Fruit fly (Drosophila melanogaster) whole organism, embryonic: ENCODE measurements around the gene GatB.

Source experiments
- B-H1 ChIP-seq: fragments of 200-800 bp; sonication (Bioruptor generic); IDR thresholded peaks from 3 replicates; pipeline ENCODE4 v1.3.6; 2022; ENCODE audit warnings: missing biosample characterization, missing genetic modification characterization
- Bteb2 ChIP-seq: fragments of 200-800 bp; sonication (Bioruptor generic); optimal IDR thresholded peaks from 2 replicates; lab custom pipeline; 2016; ENCODE audit warnings: missing biosample characterization, missing genetic modification characterization
- CG11093 ChIP-seq: fragments of 200-800 bp; sonication (Bioruptor generic); IDR thresholded peaks from 3 replicates; pipeline ENCODE4 v1.3.6; 2022; ENCODE audit warnings: missing biosample characterization, missing genetic modification characterization
- CG11247 ChIP-seq: fragments of 200-800 bp; sonication (Bioruptor generic); IDR thresholded peaks from 2 replicates; pipeline ENCODE4 v1.3.6; 2022; ENCODE audit warnings: missing biosample characterization, missing genetic modification characterization
- CG11504 ChIP-seq: fragments of 200-800 bp; sonication (Bioruptor generic); optimal IDR thresholded peaks from 3 replicates; lab custom pipeline; 2019; ENCODE audit warnings: missing biosample characterization, mild to moderate bottlenecking, missing genetic modification characterization, moderate library complexity
- CG11696 ChIP-seq: fragments of 200-800 bp; sonication (Bioruptor generic); IDR thresholded peaks from 2 replicates; pipeline ENCODE4 v1.3.6; 2022; ENCODE audit warnings: missing biosample characterization, missing genetic modification characterization
- CG1233 ChIP-seq: fragments of 200-800 bp; sonication (Bioruptor generic); optimal IDR thresholded peaks from 4 replicates; lab custom pipeline; 2018; ENCODE audit warnings: missing biosample characterization, mild to moderate bottlenecking, missing genetic modification characterization
- CG13296 ChIP-seq: fragments of 200-800 bp; sonication (Bioruptor generic); optimal IDR thresholded peaks from 3 replicates; lab custom pipeline; 2018; ENCODE audit warnings: missing biosample characterization, mild to moderate bottlenecking, missing genetic modification characterization
- CG15601 ChIP-seq: fragments of 200-800 bp; sonication (Bioruptor generic); optimal IDR thresholded peaks from 3 replicates; lab custom pipeline; 2019; ENCODE audit warnings: missing biosample characterization, mild to moderate bottlenecking, missing genetic modification characterization, moderate library complexity
- CG16779 ChIP-seq: fragments of 200-800 bp; sonication (Bioruptor generic); IDR thresholded peaks from 2 replicates; pipeline ENCODE4 v1.3.6; 2022; ENCODE audit warnings: missing biosample characterization, missing genetic modification characterization
- CG31365 ChIP-seq: fragments of 200-800 bp; sonication (Bioruptor generic); optimal IDR thresholded peaks from 2 replicates; lab custom pipeline; 2018; ENCODE audit warnings: missing biosample characterization, mild to moderate bottlenecking, missing genetic modification characterization
- CG4328 ChIP-seq: fragments of 200-800 bp; sonication (Bioruptor generic); optimal IDR thresholded peaks from 3 replicates; lab custom pipeline; 2017; ENCODE audit warnings: missing biosample characterization, missing genetic modification reagents, missing genetic modification characterization
- CG4854 ChIP-seq: fragments of 200-800 bp; sonication (Bioruptor generic); optimal IDR thresholded peaks from 2 replicates; lab custom pipeline; 2016; ENCODE audit warnings: missing biosample characterization, missing genetic modification characterization, inconsistent platforms
- CG6272 ChIP-seq: fragments of 200-800 bp; sonication (Bioruptor generic); IDR thresholded peaks from 2 replicates; pipeline ENCODE4 v1.3.6; 2022; ENCODE audit warnings: missing biosample characterization, missing genetic modification characterization
- CG8944 ChIP-seq: fragments of 200-800 bp; sonication (Bioruptor generic); optimal IDR thresholded peaks from 3 replicates; lab custom pipeline; 2016; ENCODE audit warnings: missing biosample characterization, missing genetic modification characterization
- CG9437 ChIP-seq: fragments of 200-800 bp; sonication (Bioruptor generic); optimal IDR thresholded peaks from 2 replicates; lab custom pipeline; 2018; ENCODE audit warnings: missing biosample characterization, mild to moderate bottlenecking, missing genetic modification characterization
- CG9609 ChIP-seq: fragments of 200-800 bp; sonication (Bioruptor generic); optimal IDR thresholded peaks from 3 replicates; lab custom pipeline; 2016; ENCODE audit warnings: missing biosample characterization, missing genetic modification characterization
- D ChIP-seq, 2 experiments: fragments of 200-800 bp in 1 of 2; fragments of >200 bp in 1 of 2; sonication (Bioruptor generic) in 1 of 2; optimal IDR thresholded peaks; 2 replicates in 1 of 2; 3 replicates in 1 of 2; lab custom pipeline; 2017; ENCODE audit warnings: mild to moderate bottlenecking in 1 of 2, missing biosample characterization in 1 of 2, missing genetic modification characterization in 1 of 2, missing genetic modification reagents in 1 of 2
- Elba2 ChIP-seq: fragments of 200-800 bp; sonication (Bioruptor generic); optimal IDR thresholded peaks from 3 replicates; lab custom pipeline; 2016; ENCODE audit warnings: missing biosample characterization, missing genetic modification characterization
- Hey ChIP-seq: fragments of 200-800 bp; sonication (Bioruptor generic); optimal IDR thresholded peaks from 3 replicates; lab custom pipeline; 2018; ENCODE audit warnings: missing biosample characterization, mild to moderate bottlenecking, missing genetic modification characterization
- Jarid2 ChIP-seq: fragments of 200-800 bp; sonication (Bioruptor generic); optimal IDR thresholded peaks from 3 replicates; lab custom pipeline; 2017; ENCODE audit warnings: mild to moderate bottlenecking, missing biosample characterization, missing genetic modification reagents, missing genetic modification characterization
- NC2α ChIP-seq: fragments of 200-800 bp; sonication (Bioruptor generic); optimal IDR thresholded peaks from 2 replicates; lab custom pipeline; 2016; ENCODE audit warnings: missing biosample characterization, missing genetic modification characterization
- Neu2 ChIP-seq: fragments of 200-800 bp; sonication (Bioruptor generic); optimal IDR thresholded peaks from 3 replicates; lab custom pipeline; 2016; ENCODE audit warnings: missing biosample characterization, missing genetic modification characterization, borderline replicate concordance
- NfI ChIP-seq: fragments of 200-800 bp; sonication (Bioruptor generic); optimal IDR thresholded peaks from 3 replicates; lab custom pipeline; 2018; ENCODE audit warnings: missing biosample characterization, mild to moderate bottlenecking, missing genetic modification characterization, moderate library complexity
- Pdp1 ChIP-seq, 2 experiments: fragments of 200-800 bp; sonication (Bioruptor generic); optimal IDR thresholded peaks; 3 replicates each; lab custom pipeline; 2016; ENCODE audit warnings: missing biosample characterization in 2 of 2, missing genetic modification characterization in 2 of 2, mild to moderate bottlenecking in 1 of 2, moderate library complexity in 1 of 2
- Rfx ChIP-seq: fragments of 200-800 bp; sonication (Bioruptor generic); IDR thresholded peaks from 2 replicates; pipeline ENCODE4 v1.3.6; 2022; ENCODE audit warnings: missing biosample characterization, missing genetic modification characterization
- Side ChIP-seq: fragments of 200-800 bp; sonication (Bioruptor generic); optimal IDR thresholded peaks from 2 replicates; lab custom pipeline; 2016; ENCODE audit warnings: missing biosample characterization, missing genetic modification characterization
- TFAM ChIP-seq: fragments of 200-800 bp; sonication (Bioruptor generic); optimal IDR thresholded peaks from 2 replicates; lab custom pipeline; 2017; ENCODE audit warnings: missing biosample characterization, missing genetic modification characterization, inconsistent platforms
- bowl ChIP-seq: fragments of 200-800 bp; sonication (Bioruptor generic); IDR thresholded peaks from 2 replicates; pipeline ENCODE4 v1.3.6; 2022; ENCODE audit warnings: missing biosample characterization, missing genetic modification characterization
- bsh ChIP-seq, 2 experiments: fragments of 200-800 bp; sonication (Bioruptor generic); optimal IDR thresholded peaks; 2 replicates each; lab custom pipeline; 2017 to 2018; ENCODE audit warnings: mild to moderate bottlenecking in 2 of 2, missing biosample characterization in 2 of 2, missing genetic modification characterization in 2 of 2, moderate library complexity in 1 of 2
- cas ChIP-seq: fragments of 200-800 bp; sonication (Bioruptor generic); IDR thresholded peaks from 2 replicates; pipeline ENCODE4 v1.3.6; 2022; ENCODE audit warnings: missing biosample characterization, missing genetic modification characterization
- cwo ChIP-seq: fragments of 200-800 bp; sonication (Bioruptor generic); optimal IDR thresholded peaks from 3 replicates; lab custom pipeline; 2017; ENCODE audit warnings: missing biosample characterization, missing genetic modification characterization, mild to moderate bottlenecking, moderate library complexity, missing genetic modification reagents
- dpn ChIP-seq, 2 experiments: fragments of 200-800 bp; sonication (Bioruptor generic); optimal IDR thresholded peaks; 3 replicates each; lab custom pipeline; 2016; ENCODE audit warnings: missing biosample characterization in 2 of 2, missing genetic modification characterization in 2 of 2
- eve ChIP-seq, 2 experiments: fragments of >200 bp; optimal IDR thresholded peaks; 2 replicates each; lab custom pipeline; 2017; ENCODE audit warnings: missing biosample characterization in 2 of 2, missing genetic modification characterization in 2 of 2
- fd96Cb ChIP-seq: fragments of 200-800 bp; sonication (Bioruptor generic); optimal IDR thresholded peaks from 2 replicates; lab custom pipeline; 2018; ENCODE audit warnings: missing biosample characterization, mild to moderate bottlenecking, missing genetic modification characterization, moderate library complexity
- gro ChIP-seq: fragments of 200-800 bp; sonication (Bioruptor generic); optimal IDR thresholded peaks from 2 replicates; lab custom pipeline; 2016; ENCODE audit warnings: missing biosample characterization, missing genetic modification characterization
- gsb ChIP-seq: fragments of 200-800 bp; sonication (Bioruptor generic); IDR thresholded peaks from 2 replicates; pipeline ENCODE4 v1.3.6; 2022; ENCODE audit warnings: missing biosample characterization, missing genetic modification characterization
- kay ChIP-seq: fragments of 200-800 bp; sonication (Bioruptor generic); optimal IDR thresholded peaks from 2 replicates; lab custom pipeline; 2016; ENCODE audit warnings: missing biosample characterization, missing genetic modification characterization
- phol ChIP-seq: fragments of 200-800 bp; sonication (Bioruptor generic); optimal IDR thresholded peaks from 3 replicates; lab custom pipeline; 2018; ENCODE audit warnings: missing biosample characterization, mild to moderate bottlenecking, missing genetic modification characterization, moderate library complexity
- prd ChIP-seq, 3 experiments: fragments of >200 bp in 2 of 3; fragments of 200-800 bp in 1 of 3; sonication (Bioruptor generic) in 1 of 3; optimal IDR thresholded peaks in 2 of 3; IDR thresholded peaks in 1 of 3; 2 replicates in 2 of 3; 3 replicates in 1 of 3; pipeline versions ENCODE4 v1.3.6 to Lab custom; 2017 to 2022; ENCODE audit warnings: missing biosample characterization in 1 of 3, missing genetic modification characterization in 1 of 3
- sens ChIP-seq: fragments of 200-800 bp; sonication (Bioruptor generic); peaks from one replicate; lab custom pipeline; 2016; ENCODE audit warnings: missing biosample characterization, missing genetic modification characterization
- sob ChIP-seq: fragments of 200-800 bp; sonication (Bioruptor generic); IDR thresholded peaks from 2 replicates; pipeline ENCODE4 v1.3.6; 2022; ENCODE audit warnings: missing biosample characterization, missing genetic modification characterization
- sug ChIP-seq: fragments of 200-800 bp; optimal IDR thresholded peaks from 2 replicates; lab custom pipeline; 2019; ENCODE audit warnings: missing biosample characterization, mild to moderate bottlenecking, missing genetic modification characterization, moderate library complexity
- vvl ChIP-seq: fragments of 200-800 bp; sonication (Bioruptor generic); IDR thresholded peaks from 2 replicates; pipeline ENCODE4 v1.3.6; 2022; ENCODE audit warnings: missing biosample characterization, missing genetic modification characterization

GatB gene

dm6 chr3R:24141013-24141592 is 11.0 kb upstream of the GatB start, which contains the start of gene Kal1 (continued):
- peak; percentile 80 for TF ChIP-seq CG4328 (GFP tag; lab: Kevin White, UChicago)
- no peak for TF ChIP-seq CG9609 (GFP tag; lab: Kevin White, UChicago)
- no peak for TF ChIP-seq CG16779 (GFP tag; lab: Robert Waterston, UW)
- TF ChIP-seq sens, result peak; percentile 96
- peak; percentile 95 for TF ChIP-seq CG11504 (tag; lab: Kevin White, UChicago)
- peak; percentile 69 for TF ChIP-seq gsb (GFP tag; lab: Robert Waterston, UW)
- no peak for TF ChIP-seq eve (GFP tag; optimal IDR thresholded peaks at IDR 0.05; lab: Kevin White, UChicago)
- TF ChIP-seq NC2α, result no peak
- peak; percentile 69 for TF ChIP-seq Jarid2
- peak; percentile 80 for TF ChIP-seq B-H1 (GFP tag; lab: Robert Waterston, UW)
- TF ChIP-seq, all 482 proteins: peak for 359

dm6 chr3R:24139646-24140130 is 9.6 kb upstream of the GatB start:
- TF ChIP-seq Side (GFP tag; lab: Kevin White, UChicago) (no peak), CG31365 (tag; lab: Kevin White, UChicago) (no peak), CG6272 (GFP tag; lab: Robert Waterston, UW) (no peak), NfI (GFP tag; lab: Kevin White, UChicago) (no peak), phol (tag; lab: Kevin White, UChicago) (no peak), CG9437 (GFP tag; lab: Kevin White, UChicago) (no peak), CG8944 (GFP tag; lab: Kevin White, UChicago) (no peak), D (optimal IDR thresholded peaks at IDR 0.05; lab: Kevin White, UChicago) (no peak), D (GFP tag; optimal IDR thresholded peaks at IDR 0.05; lab: Kevin White, UChicago) (no peak), TFAM (GFP tag; lab: Kevin White, UChicago) (no peak), bsh (GFP tag; optimal IDR thresholded peaks at IDR 0.05; lab: Kevin White, UChicago) (no peak), CG11093 (GFP tag; lab: Robert Waterston, UW) (no peak), sob (GFP tag; lab: Robert Waterston, UW) (no peak)

dm6 chr3R:24138478-24139455 is 8.7 kb upstream of the GatB start:
- TF ChIP-seq fd96Cb (no peak), sug (tag; lab: Kevin White, UChicago) (peak; percentile 96), CG11696 (GFP tag; lab: Robert Waterston, UW) (no peak), Hey (tag; lab: Kevin White, UChicago) (peak; percentile 74), CG11247 (GFP tag; lab: Robert Waterston, UW) (no peak), Pdp1 (GFP tag; optimal IDR thresholded peaks at IDR 0.05; lab: Kevin White, UChicago) (peak in 1 of 2 experiments; percentile 9), CG4854 (GFP tag; lab: Kevin White, UChicago) (no peak), vvl (GFP tag; lab: Robert Waterston, UW) (no peak), Bteb2 (GFP tag; lab: Kevin White, UChicago) (no peak), CG15601 (tag; lab: Kevin White, UChicago) (no peak), bowl (GFP tag; lab: Robert Waterston, UW) (no peak), kay (GFP tag; lab: Kevin White, UChicago) (no peak), cas (GFP tag; lab: Robert Waterston, UW) (no peak), prd (optimal IDR thresholded peaks at IDR 0.05; lab: Kevin White, UChicago) (no peak), prd (GFP tag; IDR thresholded peaks at IDR 0.05; lab: Robert Waterston, UW) (no peak), CG1233 (GFP tag; lab: Kevin White, UChicago) (peak; percentile 3), CG13296 (GFP tag; lab: Kevin White, UChicago) (peak; percentile 20), Elba2 (no peak), gro (GFP tag; lab: Kevin White, UChicago) (peak; percentile 33), dpn (GFP tag; optimal IDR thresholded peaks at IDR 0.05; lab: Kevin White, UChicago) (no peak), Rfx (GFP tag; lab: Robert Waterston, UW) (no peak), Neu2 (GFP tag; lab: Kevin White, UChicago) (no peak), cwo (GFP tag; lab: Kevin White, UChicago) (peak; percentile 22)
